Fruit fly (Drosophila melanogaster) whole organism, embryonic: ENCODE data around the gene hiro.
A peak's percentile ranks its signal among the peaks of the same experiment; 100 is the strongest.

Source experiments
- Bteb2 ChIP-seq: fragments of 200-800 bp; sonication (Bioruptor generic); optimal IDR thresholded peaks from 2 replicates; lab custom pipeline; 2016; ENCODE audit warnings: missing biosample characterization, missing genetic modification characterization
- CG11456 ChIP-seq: fragments of 200-800 bp; sonication (Bioruptor generic); IDR thresholded peaks from 3 replicates; pipeline ENCODE4 v1.3.6; 2022; ENCODE audit warnings: missing biosample characterization, missing genetic modification characterization
- CG11695 ChIP-seq: fragments of 200-800 bp; sonication (Bioruptor generic); IDR thresholded peaks from 3 replicates; pipeline ENCODE4 v1.3.6; 2022; ENCODE audit warnings: missing biosample characterization, missing genetic modification characterization
- CG12659 ChIP-seq: fragments of 200-800 bp; sonication (Bioruptor generic); optimal IDR thresholded peaks from 3 replicates; lab custom pipeline; 2017; ENCODE audit warnings: mild to moderate bottlenecking, missing biosample characterization, missing genetic modification reagents, missing genetic modification characterization
- CG13287 ChIP-seq: fragments of 200-800 bp; sonication (Bioruptor generic); IDR thresholded peaks from 2 replicates; pipeline ENCODE4 v1.3.6; 2022; ENCODE audit warnings: missing biosample characterization, missing genetic modification characterization; ENCODE audit not compliant: partially characterized antibody
- CG13424 ChIP-seq: fragments of 200-800 bp; sonication (Bioruptor generic); optimal IDR thresholded peaks from 2 replicates; lab custom pipeline; 2019; ENCODE audit warnings: missing biosample characterization, mild to moderate bottlenecking, missing genetic modification characterization, moderate library complexity
- CG13624 ChIP-seq: fragments of 200-800 bp; sonication (Bioruptor generic); optimal IDR thresholded peaks from 2 replicates; lab custom pipeline; 2016; ENCODE audit warnings: missing biosample characterization, missing genetic modification characterization
- CG15073 ChIP-seq: fragments of 200-800 bp; sonication (Bioruptor generic); optimal IDR thresholded peaks from 2 replicates; lab custom pipeline; 2016; ENCODE audit warnings: missing biosample characterization, missing genetic modification characterization
- CG16813 ChIP-seq: fragments of 200-800 bp; sonication (Bioruptor generic); IDR thresholded peaks from 3 replicates; pipeline ENCODE4 v1.3.6; 2022; ENCODE audit warnings: missing biosample characterization, missing genetic modification characterization; ENCODE audit not compliant: partially characterized antibody
- CG16863 ChIP-seq: fragments of 200-800 bp; sonication (Bioruptor generic); optimal IDR thresholded peaks from 3 replicates; lab custom pipeline; 2016; ENCODE audit warnings: missing biosample characterization, missing genetic modification characterization
- CG1832 ChIP-seq: fragments of 200-800 bp; sonication (Bioruptor generic); optimal IDR thresholded peaks from 2 replicates; lab custom pipeline; 2017; ENCODE audit warnings: missing biosample characterization, mild to moderate bottlenecking, missing genetic modification characterization, inconsistent platforms
- CG30403 ChIP-seq: fragments of 200-800 bp; sonication (Bioruptor generic); optimal IDR thresholded peaks from 3 replicates; lab custom pipeline; 2016; ENCODE audit warnings: missing biosample characterization, missing genetic modification characterization
- CG32767 ChIP-seq: fragments of 200-800 bp; sonication (Bioruptor generic); IDR thresholded peaks from 2 replicates; pipeline ENCODE4 v1.3.6; 2022; ENCODE audit warnings: missing biosample characterization, missing genetic modification characterization
- CG6175 ChIP-seq: fragments of 200-800 bp; sonication (Bioruptor generic); IDR thresholded peaks from 3 replicates; pipeline ENCODE4 v1.3.6; 2022; ENCODE audit warnings: missing biosample characterization, missing genetic modification characterization
- CG6683 ChIP-seq: fragments of 200-800 bp; sonication (Bioruptor generic); optimal IDR thresholded peaks from 2 replicates; lab custom pipeline; 2017; ENCODE audit warnings: missing biosample characterization, mild to moderate bottlenecking, missing genetic modification characterization, missing genetic modification reagents
- CG8359 ChIP-seq: fragments of 200-800 bp; sonication (Bioruptor generic); optimal IDR thresholded peaks from 2 replicates; lab custom pipeline; 2017; ENCODE audit warnings: missing biosample characterization, mild to moderate bottlenecking, missing genetic modification characterization, borderline replicate concordance
- CG9817 ChIP-seq: fragments of 200-800 bp; sonication (Bioruptor generic); optimal IDR thresholded peaks from 2 replicates; lab custom pipeline; 2018; ENCODE audit warnings: missing biosample characterization, mild to moderate bottlenecking, missing genetic modification characterization, moderate library complexity
- CG9876 ChIP-seq: fragments of 200-800 bp; sonication (Bioruptor generic); optimal IDR thresholded peaks from 2 replicates; lab custom pipeline; 2016; ENCODE audit warnings: missing biosample characterization, missing genetic modification characterization
- CTCF ChIP-seq: fragments of 200-800 bp; sonication (Bioruptor generic); optimal IDR thresholded peaks from 2 replicates; lab custom pipeline; 2017; ENCODE audit warnings: missing biosample characterization, mild to moderate bottlenecking, missing genetic modification characterization, moderate library complexity
- CkIIα-i1 ChIP-seq: fragments of 200-800 bp; sonication (Bioruptor generic); IDR thresholded peaks from 2 replicates; pipeline ENCODE4 v1.3.6; 2022; ENCODE audit warnings: missing biosample characterization, missing genetic modification characterization
- CrebB ChIP-seq: fragments of 200-800 bp; sonication (Bioruptor generic); optimal IDR thresholded peaks from 3 replicates; lab custom pipeline; 2018; ENCODE audit warnings: missing biosample characterization, mild to moderate bottlenecking, missing genetic modification characterization
- Dip3 ChIP-seq: fragments of 200-800 bp; sonication (Bioruptor generic); optimal IDR thresholded peaks from 3 replicates; lab custom pipeline; 2016; ENCODE audit warnings: missing biosample characterization, missing genetic modification characterization
- E2f2 ChIP-seq: fragments of 200-800 bp; sonication (Bioruptor generic); IDR thresholded peaks from 2 replicates; pipeline ENCODE4 v1.3.6; 2022; ENCODE audit warnings: missing biosample characterization, missing genetic modification characterization
- HHEX ChIP-seq: fragments of 200-800 bp; sonication (Bioruptor generic); optimal IDR thresholded peaks from 3 replicates; lab custom pipeline; 2017; ENCODE audit warnings: missing biosample characterization, mild to moderate bottlenecking, missing genetic modification characterization, missing genetic modification reagents
- HLH54F ChIP-seq: fragments of 200-800 bp; sonication (Bioruptor generic); optimal IDR thresholded peaks from 3 replicates; lab custom pipeline; 2016; ENCODE audit warnings: missing biosample characterization, missing genetic modification characterization
- Hmr ChIP-seq: fragments of 200-800 bp; sonication (Bioruptor generic); optimal IDR thresholded peaks from 3 replicates; lab custom pipeline; 2017; ENCODE audit warnings: mild to moderate bottlenecking, missing biosample characterization, missing genetic modification reagents, missing genetic modification characterization
- Kr ChIP-seq: fragments of 200-800 bp; sonication (Bioruptor generic); optimal IDR thresholded peaks from 2 replicates; lab custom pipeline; 2017; ENCODE audit warnings: missing biosample characterization, mild to moderate bottlenecking, missing genetic modification characterization
- Lpt ChIP-seq: fragments of >200 bp; optimal IDR thresholded peaks from 2 replicates; lab custom pipeline; 2018; ENCODE audit warnings: missing biosample characterization, missing genetic modification characterization
- NFAT ChIP-seq: fragments of 200-800 bp; sonication (Bioruptor generic); IDR thresholded peaks from 2 replicates; pipeline ENCODE4 v1.3.6; 2022; ENCODE audit warnings: missing biosample characterization, missing genetic modification characterization
- Ptx1 ChIP-seq: fragments of 200-800 bp; sonication (Bioruptor generic); IDR thresholded peaks from 2 replicates; pipeline ENCODE4 v1.3.6; 2022; ENCODE audit warnings: missing biosample characterization, missing genetic modification characterization
- Sin3A ChIP-seq: fragments of >200 bp; optimal IDR thresholded peaks from 2 replicates; lab custom pipeline; 2018
- Sox100B ChIP-seq: fragments of 200-800 bp; sonication (Bioruptor generic); optimal IDR thresholded peaks from 3 replicates; lab custom pipeline; 2018; ENCODE audit warnings: missing biosample characterization, mild to moderate bottlenecking, missing genetic modification characterization
- Ssrp ChIP-seq: fragments of 200-800 bp; sonication (Bioruptor generic); optimal IDR thresholded peaks from 2 replicates; lab custom pipeline; 2018; ENCODE audit warnings: missing biosample characterization, mild to moderate bottlenecking, missing genetic modification characterization, moderate library complexity
- Stat92E ChIP-seq, 3 experiments: fragments of >200 bp in 2 of 3; fragments of 200-800 bp in 1 of 3; sonication (Bioruptor generic) in 1 of 3; optimal IDR thresholded peaks; 2 replicates each; lab custom pipeline; 2017 to 2019; ENCODE audit warnings: missing biosample characterization in 3 of 3, missing genetic modification characterization in 3 of 3, mild to moderate bottlenecking in 1 of 3, moderate library complexity in 1 of 3
- TFAM ChIP-seq: fragments of 200-800 bp; sonication (Bioruptor generic); optimal IDR thresholded peaks from 2 replicates; lab custom pipeline; 2017; ENCODE audit warnings: missing biosample characterization, missing genetic modification characterization, inconsistent platforms
- Xrp1 ChIP-seq: fragments of 200-800 bp; sonication (Bioruptor generic); IDR thresholded peaks from 2 replicates; pipeline ENCODE4 v1.3.6; 2022; ENCODE audit warnings: missing biosample characterization, missing genetic modification characterization
- ara ChIP-seq: fragments of 200-800 bp; sonication (Bioruptor generic); IDR thresholded peaks from 2 replicates; pipeline ENCODE4 v1.3.6; 2022; ENCODE audit warnings: missing biosample characterization, missing genetic modification characterization
- bowl ChIP-seq: fragments of 200-800 bp; sonication (Bioruptor generic); IDR thresholded peaks from 2 replicates; pipeline ENCODE4 v1.3.6; 2022; ENCODE audit warnings: missing biosample characterization, missing genetic modification characterization
- br ChIP-seq: fragments of >200 bp; optimal IDR thresholded peaks from 2 replicates; lab custom pipeline; 2017
- cg ChIP-seq: fragments of 200-800 bp; sonication (Bioruptor generic); optimal IDR thresholded peaks from 3 replicates; lab custom pipeline; 2019; ENCODE audit warnings: missing biosample characterization, mild to moderate bottlenecking, missing genetic modification characterization, moderate library complexity
- esg ChIP-seq: fragments of 200-800 bp; sonication (Bioruptor generic); conservative IDR thresholded peaks from 2 replicates; pipeline ENCODE4 v1.3.6; 2022; ENCODE audit warnings: missing biosample characterization, missing genetic modification characterization
- jumu ChIP-seq: fragments of 200-800 bp; sonication (Bioruptor generic); optimal IDR thresholded peaks from 3 replicates; lab custom pipeline; 2016; ENCODE audit warnings: missing biosample characterization, missing genetic modification characterization
- mirr ChIP-seq: fragments of 200-800 bp; sonication (Bioruptor generic); optimal IDR thresholded peaks from 3 replicates; lab custom pipeline; 2018; ENCODE audit warnings: missing biosample characterization, mild to moderate bottlenecking, missing genetic modification characterization
- nerfin-2 ChIP-seq: fragments of 200-800 bp; sonication (Bioruptor generic); IDR thresholded peaks from 2 replicates; pipeline ENCODE4 v1.3.6; 2022; ENCODE audit warnings: missing biosample characterization, missing genetic modification characterization; ENCODE audit not compliant: partially characterized antibody
- peb ChIP-seq: fragments of 200-800 bp; sonication (Bioruptor generic); IDR thresholded peaks from 2 replicates; pipeline ENCODE4 v1.3.6; 2022; ENCODE audit warnings: missing biosample characterization, missing genetic modification characterization
- salm ChIP-seq: fragments of 200-800 bp; sonication (Bioruptor generic); optimal IDR thresholded peaks from 2 replicates; lab custom pipeline; 2018; ENCODE audit warnings: missing biosample characterization, mild to moderate bottlenecking, missing genetic modification characterization
- sisA ChIP-seq: fragments of 200-800 bp; sonication (Bioruptor generic); IDR thresholded peaks from 2 replicates; pipeline ENCODE4 v1.3.6; 2022; ENCODE audit warnings: missing biosample characterization, missing genetic modification characterization
- sqz ChIP-seq: fragments of 200-800 bp; sonication (Bioruptor generic); optimal IDR thresholded peaks from 3 replicates; lab custom pipeline; 2018; ENCODE audit warnings: missing biosample characterization, mild to moderate bottlenecking, missing genetic modification characterization
- sug ChIP-seq: fragments of 200-800 bp; optimal IDR thresholded peaks from 2 replicates; lab custom pipeline; 2019; ENCODE audit warnings: missing biosample characterization, mild to moderate bottlenecking, missing genetic modification characterization, moderate library complexity
- tin ChIP-seq: fragments of 200-800 bp; sonication (Bioruptor generic); optimal IDR thresholded peaks from 3 replicates; lab custom pipeline; 2016; ENCODE audit warnings: missing biosample characterization, missing genetic modification characterization
- zen ChIP-seq: fragments of 200-800 bp; sonication (Bioruptor generic); optimal IDR thresholded peaks from 3 replicates; lab custom pipeline; 2018; ENCODE audit warnings: missing biosample characterization, mild to moderate bottlenecking, missing genetic modification characterization, moderate library complexity

hiro gene

dm6 chr3L:640324-640974 is 47.3 kb downstream of the hiro start (continued):
- TF ChIP-seq CG13624 (GFP tag; lab: Kevin White, UChicago) (peak; percentile 76), CG11695 (peak; percentile 75; the same call in 2 of the 3 replicates), Stat92E (GFP tag; optimal IDR thresholded peaks at IDR 0.05; lab: Kevin White, UChicago) (peak in 1 of 3 experiments; percentile 90), Ssrp (tag; lab: Kevin White, UChicago) (peak; percentile 83), tin (GFP tag; lab: Kevin White, UChicago) (peak; percentile 86), E2f2 (GFP tag; lab: Robert Waterston, UW) (peak; percentile 62), CG9817 (tag; lab: Kevin White, UChicago) (peak; percentile 72), NFAT (GFP tag; lab: Robert Waterston, UW) (0 out of 2 replicates have a peak, but pooled peaks have one; percentile 15), Ptx1 (GFP tag; lab: Robert Waterston, UW) (peak; percentile 83), CG9876 (GFP tag; lab: Kevin White, UChicago) (peak; percentile 76), Sin3A (lab: Kevin White, UChicago) (no peak), CG8359 (GFP tag; lab: Kevin White, UChicago) (peak; percentile 83), Hmr (GFP tag; lab: Kevin White, UChicago) (peak; percentile 79), sisA (peak; percentile 76), CG6175 (GFP tag; lab: Robert Waterston, UW) (0 out of 3 replicates have a peak, but pooled peaks have one; percentile 33), Sox100B (peak; percentile 82), CG13424 (tag; lab: Kevin White, UChicago) (peak; percentile 86), Lpt (GFP tag; lab: Kevin White, UChicago) (no peak), cg (GFP tag; lab: Kevin White, UChicago) (no peak), Xrp1 (GFP tag; lab: Robert Waterston, UW) (peak; percentile 91), mirr (no peak), CG1832 (peak; percentile 88), zen (tag; lab: Kevin White, UChicago) (peak; percentile 94), TFAM (GFP tag; lab: Kevin White, UChicago) (peak; percentile 76), CrebB (tag; lab: Kevin White, UChicago) (peak; percentile 38), CG6683 (GFP tag; lab: Kevin White, UChicago) (peak; percentile 57), sqz (GFP tag; lab: Kevin White, UChicago) (peak; percentile 61), HLH54F (GFP tag; lab: Kevin White, UChicago) (peak; percentile 56), nerfin-2 (no peak), CG32767 (peak; percentile 74), CG13287 (GFP tag; lab: Robert Waterston, UW) (no peak), bowl (GFP tag; lab: Robert Waterston, UW) (peak; percentile 47; the same call in 1 of the 2 replicates), salm (tag; lab: Kevin White, UChicago) (peak; percentile 70), CG11456 (GFP tag; lab: Robert Waterston, UW) (no peak), CG30403 (GFP tag; lab: Kevin White, UChicago) (peak; percentile 86), CG16863 (GFP tag; lab: Kevin White, UChicago) (peak; percentile 88), Dip3 (GFP tag; lab: Kevin White, UChicago) (peak; percentile 54), CG16813 (GFP tag; lab: Robert Waterston, UW) (no peak), ara (peak; percentile 85), esg (GFP tag; lab: Robert Waterston, UW) (peak; percentile 73), br (lab: Kevin White, UChicago) (no peak), Bteb2 (GFP tag; lab: Kevin White, UChicago) (peak; percentile 45), Kr (GFP tag; lab: Kevin White, UChicago) (peak; percentile 64), CkIIα-i1 (GFP tag; lab: Robert Waterston, UW) (no peak), CG12659 (GFP tag; lab: Kevin White, UChicago) (peak; percentile 81), jumu (GFP tag; lab: Kevin White, UChicago) (peak; percentile 80), CG15073 (GFP tag; lab: Kevin White, UChicago) (peak; percentile 44), sug (tag; lab: Kevin White, UChicago) (peak; percentile 21), CTCF (GFP tag; lab: Kevin White, UChicago) (peak; percentile 33), peb (peak; percentile 65), HHEX (GFP tag; lab: Kevin White, UChicago) (peak; percentile 81)
